Worm (Caenorhabditis elegans): ENCODE measurements around the gene M01B2.12.

Gene M01B2.12

DNA sequence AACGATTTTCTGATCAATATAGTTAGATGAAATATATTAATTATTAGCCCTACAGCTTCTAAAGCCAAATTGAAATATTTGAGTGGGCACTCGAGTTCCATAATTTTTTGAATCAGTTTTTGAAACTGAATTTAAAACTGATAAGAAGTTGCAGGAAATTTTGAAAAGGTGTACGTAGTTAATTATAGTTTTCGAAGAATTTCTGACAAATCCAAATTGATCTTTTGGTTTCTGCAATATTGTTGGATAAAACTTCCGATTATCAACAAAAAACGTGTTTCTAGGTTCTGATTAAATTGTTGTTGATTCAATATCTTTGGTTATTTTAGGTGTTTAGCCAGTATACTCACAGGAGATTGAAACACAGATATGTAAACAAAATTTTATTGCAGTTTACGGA, 42.7 kb upstream of the M01B2.12 start, which contains the start of gene T26H8.4:
T26H8.4 (minus strand) TSS at position 101 of the 400 bp plus-strand sequence.
- TF ChIP-seq lin-38 (GFP tag; IDR thresholded peaks at IDR 0.05) = no peak
- no peak for TF ChIP-seq cey-2 (tag; optimal IDR thresholded peaks at IDR 0.05; ENCODE audit: borderline replicate concordance, insufficient read depth)
- TF ChIP-seq Y105C5A.15 (GFP tag; IDR thresholded peaks at IDR 0.05) = no peak
- no peak for TF ChIP-seq fos-1 (tag; optimal IDR thresholded peaks at IDR 0.05)
- TF ChIP-seq ZK546.5 (tag; optimal IDR thresholded peaks at IDR 0.05) = no peak
- no peak for TF ChIP-seq mes-2 (tag; optimal IDR thresholded peaks at IDR 0.05; ENCODE audit: poor library complexity, severe bottlenecking)
- no peak for TF ChIP-seq unc-130 (GFP tag; optimal IDR thresholded peaks at IDR 0.05)
- TF ChIP-seq mdt-29 (GFP tag; IDR thresholded peaks at IDR 0.05) = no peak
- TF ChIP-seq ceh-44 (GFP tag; IDR thresholded peaks at IDR 0.05) = no peak
- TF ChIP-seq spr-3 (GFP tag; optimal IDR thresholded peaks at IDR 0.05) = no peak
- TF ChIP-seq lin-13 (GFP tag; optimal IDR thresholded peaks at IDR 0.05) = no peak
- TF ChIP-seq hif-1 (tag; optimal IDR thresholded peaks at IDR 0.05) = no peak
- TF ChIP-seq ztf-7 (tag; optimal IDR thresholded peaks at IDR 0.05) = no peak
- no peak for TF ChIP-seq spr-1 (tag; optimal IDR thresholded peaks at IDR 0.05)
- no peak for TF ChIP-seq dve-1 (tag; optimal IDR thresholded peaks at IDR 0.05; ENCODE audit: insufficient read depth)

DNA sequence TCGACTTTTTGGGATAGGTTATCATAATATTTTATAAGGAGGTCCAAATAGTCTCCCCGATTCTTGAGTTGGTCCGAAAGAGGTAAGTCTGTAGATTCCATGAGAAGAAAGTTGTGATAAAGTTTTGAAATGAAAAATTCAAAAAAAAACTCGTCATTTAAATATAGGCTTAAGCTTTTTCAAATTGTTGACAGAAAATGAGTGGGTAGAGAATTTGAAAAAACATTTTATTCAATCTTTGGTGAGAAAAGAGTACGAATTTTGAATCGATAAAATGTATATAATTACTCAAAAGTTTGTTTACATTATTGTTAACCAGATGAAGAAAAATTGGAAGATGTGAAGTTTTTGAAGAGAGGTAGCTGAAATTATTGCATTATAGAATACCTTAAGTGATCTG, 41.5 kb upstream of the M01B2.12 start, which contains the start of gene T26H8.5:
T26H8.5 (minus strand) TSS at position 101 of the 400 bp plus-strand sequence.
- TF ChIP-seq mxl-2 (GFP tag; conservative IDR thresholded peaks at IDR 0.05) (no peak), ctbp-1 (GFP tag; IDR thresholded peaks at IDR 0.05) (no peak), Y48G9A.11 (GFP tag; IDR thresholded peaks at IDR 0.05) (no peak), tag-97 (GFP tag; IDR thresholded peaks at IDR 0.05) (no peak), lin-15B (tag; optimal IDR thresholded peaks at IDR 0.05) (no peak), F37D6.2 (tag; optimal IDR thresholded peaks at IDR 0.05) (no peak), ceh-62 (tag; optimal IDR thresholded peaks at IDR 0.05) (no peak), sdz-12 (GFP tag; optimal IDR thresholded peaks at IDR 0.05) (no peak), daf-12 (tag; optimal IDR thresholded peaks at IDR 0.05) (no peak), dpl-1 (GFP tag; optimal IDR thresholded peaks at IDR 0.05) (no peak), hif-1 (tag; optimal IDR thresholded peaks at IDR 0.05) (no peak)

DNA sequence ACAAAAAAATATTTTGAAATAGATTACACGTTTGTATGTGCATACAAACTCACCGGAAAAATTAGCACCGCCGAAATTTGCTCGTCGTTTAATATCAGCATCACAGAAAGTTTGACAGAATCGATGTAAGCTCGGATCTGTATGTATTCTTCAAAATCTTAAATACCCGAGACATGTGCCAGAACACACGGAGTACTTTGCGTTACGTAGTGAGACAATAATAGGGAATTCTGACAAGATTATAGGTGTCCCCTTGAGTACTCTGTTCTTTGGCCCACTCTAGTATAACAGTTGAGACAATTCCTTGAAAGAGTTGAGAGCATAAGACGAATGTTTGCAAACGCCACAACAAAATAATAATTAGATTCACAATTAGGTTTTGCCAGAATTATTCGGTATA, 39.6 kb upstream of the M01B2.12 start, which contains the start of gene srx-48:
srx-48 (minus strand) TSS at position 101 of the 400 bp plus-strand sequence.
- TF ChIP-seq spr-3 (GFP tag; optimal IDR thresholded peaks at IDR 0.05) (no peak), nhr-11 (tag; optimal IDR thresholded peaks at IDR 0.05) (no peak), ceh-28 (tag; optimal IDR thresholded peaks at IDR 0.05) (no peak), egl-43 (GFP tag; IDR thresholded peaks at IDR 0.05) (no peak), dmd-9 (GFP tag; IDR thresholded peaks at IDR 0.05) (no peak), attf-4 (tag; optimal IDR thresholded peaks at IDR 0.05) (no peak), nhr-25 (tag; optimal IDR thresholded peaks at IDR 0.05; ENCODE audit: borderline replicate concordance, insufficient read depth) (no peak), php-3 (GFP tag; IDR thresholded peaks at IDR 0.05) (no peak), nhr-10 (tag; optimal IDR thresholded peaks at IDR 0.05) (no peak), dmd-6 (GFP tag; IDR thresholded peaks at IDR 0.05) (no peak), mep-1 (tag; optimal IDR thresholded peaks at IDR 0.05) (no peak), dve-1 (tag; optimal IDR thresholded peaks at IDR 0.05; ENCODE audit: insufficient read depth) (no peak), T20F7.1 (GFP tag; optimal IDR thresholded peaks at IDR 0.05) (no peak), ceh-20 (GFP tag; IDR thresholded peaks at IDR 0.05) (no peak), mdt-29 (GFP tag; IDR thresholded peaks at IDR 0.05) (no peak), zfp-2 (tag; optimal IDR thresholded peaks at IDR 0.05) (no peak), saeg-2 (GFP tag; IDR thresholded peaks at IDR 0.05) (no peak)

Measured in whole organism, L4 larva.